Fruit fly (Drosophila melanogaster) whole organism: ENCODE data around the gene CG16772.

ENCODE experiments used
- CG8478 ChIP-seq: fragments of >200 bp; optimal IDR thresholded peaks from 2 replicates; lab custom pipeline; 2018; ENCODE audit warnings: inconsistent platforms
- Dll ChIP-seq: fragments of >200 bp; optimal IDR thresholded peaks from 2 replicates; lab custom pipeline; 2017
- EcR ChIP-seq, 2 experiments: fragments of >200 bp; optimal IDR thresholded peaks; 2 replicates each; lab custom pipeline; 2017; ENCODE audit warnings: missing biosample characterization in 2 of 2, missing genetic modification characterization in 2 of 2, missing genetic modification reagents in 2 of 2
- pan ChIP-seq: fragments of >200 bp; optimal IDR thresholded peaks from 2 replicates; lab custom pipeline; 2017
- psq ChIP-seq: fragments of >200 bp; optimal IDR thresholded peaks from 2 replicates; lab custom pipeline; 2017
- usp ChIP-seq: fragments of >200 bp; optimal IDR thresholded peaks from 2 replicates; lab custom pipeline; 2017; ENCODE audit warnings: missing biosample characterization, missing genetic modification characterization, mixed read lengths

Gene CG16772

dm6 chr2L:19941352-19941851, 21.1 kb upstream of the CG16772 start:
- TF ChIP-seq CG8478 (lab: Kevin White, UChicago) (no peak), Dll (lab: Kevin White, UChicago) (no peak), EcR (GFP tag; optimal IDR thresholded peaks at IDR 0.05; lab: Kevin White, UChicago) (no peak), usp (GFP tag; lab: Kevin White, UChicago) (no peak), psq (no peak), pan (lab: Kevin White, UChicago) (no peak)

dm6 chr2L:19942510-19942909, 20.0 kb upstream of the CG16772 start:
- TF ChIP-seq psq (no peak), usp (GFP tag; lab: Kevin White, UChicago) (no peak), EcR (GFP tag; optimal IDR thresholded peaks at IDR 0.05; lab: Kevin White, UChicago) (no peak)

dm6 chr2L:19943112-19943511, 19.4 kb upstream of the CG16772 start:
- TF ChIP-seq CG8478 (lab: Kevin White, UChicago), result no peak

DNA sequence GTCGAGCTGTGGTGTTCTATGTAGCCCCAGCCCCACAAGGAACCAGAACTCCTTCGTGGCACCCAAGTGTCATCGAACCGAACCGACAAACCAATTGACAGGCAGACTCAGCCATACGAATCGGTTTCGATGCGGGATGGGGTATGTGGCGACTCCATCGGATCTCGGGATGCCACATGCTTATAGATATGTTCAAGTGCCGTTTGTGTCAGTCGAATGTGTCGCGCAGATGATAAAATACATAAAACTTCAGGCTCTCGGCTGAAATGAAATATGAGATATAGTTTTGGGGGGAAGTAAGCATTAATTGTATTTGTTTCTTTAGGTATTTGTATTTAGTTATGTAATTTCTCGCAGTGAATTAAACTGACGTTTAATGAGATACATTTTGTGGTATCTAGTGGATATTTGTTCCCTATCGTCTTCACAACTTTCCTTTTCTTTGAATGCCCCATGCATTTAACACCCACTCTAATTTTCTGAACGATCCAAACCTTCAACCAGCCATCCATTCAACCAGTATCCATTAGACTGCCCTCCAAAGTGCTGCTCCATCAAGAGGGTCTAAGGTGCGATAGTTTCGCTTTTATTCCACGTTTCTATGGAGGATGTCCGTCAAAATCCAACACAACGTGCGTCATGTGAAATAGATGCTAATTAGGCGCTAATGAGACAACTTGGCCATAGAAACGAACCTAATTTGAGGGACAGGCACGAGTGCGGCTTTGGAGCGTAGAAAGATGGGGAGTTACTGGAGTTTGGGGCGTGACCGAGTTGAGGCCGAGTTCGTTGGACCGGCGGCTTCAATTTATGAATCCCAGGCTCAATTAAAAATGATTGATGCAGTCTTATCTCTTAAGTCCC, 17.9 kb upstream of the CG16772 start:
- no peak for TF ChIP-seq pan (lab: Kevin White, UChicago)
- TF ChIP-seq usp (GFP tag; lab: Kevin White, UChicago), result no peak
- TF ChIP-seq CG8478 (lab: Kevin White, UChicago), result no peak
- TF ChIP-seq psq, result no peak
- peak in 1 of 2 experiments; percentile 54 for TF ChIP-seq EcR (GFP tag; optimal IDR thresholded peaks at IDR 0.05; lab: Kevin White, UChicago)

- TF ChIP-seq usp (GFP tag; lab: Kevin White, UChicago), result no peak
- no peak for TF ChIP-seq Dll (lab: Kevin White, UChicago)
- no peak for TF ChIP-seq psq
- TF ChIP-seq EcR (GFP tag; optimal IDR thresholded peaks at IDR 0.05; lab: Kevin White, UChicago), result no peak
- no peak for TF ChIP-seq CG8478 (lab: Kevin White, UChicago)
- TF ChIP-seq pan (lab: Kevin White, UChicago), result no peak
These were observed 14.4 kb upstream of the CG16772 start for dm6 chr2L:19947992-19948524.

dm6 chr2L:19949600-19949999, 12.9 kb upstream of the CG16772 start:
- no peak for TF ChIP-seq usp (GFP tag; lab: Kevin White, UChicago)
- TF ChIP-seq psq, result no peak
- no peak for TF ChIP-seq EcR (GFP tag; optimal IDR thresholded peaks at IDR 0.05; lab: Kevin White, UChicago)
- TF ChIP-seq CG8478 (lab: Kevin White, UChicago), result no peak
- TF ChIP-seq Dll (lab: Kevin White, UChicago), result no peak
- TF ChIP-seq pan (lab: Kevin White, UChicago), result no peak

DNA sequence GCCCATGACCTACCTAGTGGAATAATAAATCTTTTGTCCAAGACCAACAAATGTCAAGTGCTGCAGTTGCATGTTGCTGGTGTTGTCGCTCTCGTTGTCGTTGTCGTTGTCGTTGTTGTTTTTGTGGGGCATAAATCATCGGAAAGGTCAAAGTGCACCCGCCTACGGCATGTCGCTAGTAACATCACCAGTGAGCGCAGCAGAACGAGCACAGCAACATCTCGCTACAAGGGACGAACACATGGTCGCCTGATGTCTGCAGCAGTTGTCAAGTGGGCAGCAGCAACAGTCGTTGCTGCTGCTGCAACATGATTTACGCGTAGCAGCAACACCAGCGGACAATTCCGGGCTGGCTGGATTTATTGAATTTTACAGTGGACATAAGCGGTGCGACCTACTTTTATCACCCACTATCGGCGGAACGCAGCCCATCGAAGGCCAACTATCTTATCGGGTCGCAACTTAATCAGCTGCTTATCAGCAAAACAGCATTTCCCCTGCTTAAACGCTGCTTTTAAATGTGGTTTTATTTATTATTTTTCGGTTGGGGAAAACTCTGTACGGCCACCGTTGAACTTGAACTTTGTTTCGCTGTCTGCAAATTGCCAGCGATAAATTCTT, 10.8 kb upstream of the CG16772 start:
- no peak for TF ChIP-seq pan (lab: Kevin White, UChicago)

DNA sequence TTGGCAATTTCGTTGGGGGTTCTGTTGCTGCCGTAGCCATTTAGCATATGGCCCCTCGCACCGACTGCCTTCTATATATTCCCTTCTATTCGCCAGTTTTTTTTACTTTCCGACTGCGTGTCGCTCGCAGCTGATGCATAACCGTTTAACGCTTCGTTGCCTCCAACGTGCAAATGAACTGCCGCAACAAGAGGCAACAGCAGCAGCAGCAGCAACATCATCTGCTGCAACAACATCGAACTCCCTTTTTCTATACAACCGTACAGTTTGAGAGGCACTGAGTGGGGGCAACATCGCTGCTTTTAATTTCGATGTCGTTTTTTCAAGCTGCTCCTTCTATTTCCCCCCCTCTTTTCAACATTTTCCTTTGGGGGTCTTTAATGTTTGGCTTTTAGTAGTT, 10.3 kb upstream of the CG16772 start:
- no peak for TF ChIP-seq Dll (lab: Kevin White, UChicago)
- TF ChIP-seq psq, result no peak

DNA sequence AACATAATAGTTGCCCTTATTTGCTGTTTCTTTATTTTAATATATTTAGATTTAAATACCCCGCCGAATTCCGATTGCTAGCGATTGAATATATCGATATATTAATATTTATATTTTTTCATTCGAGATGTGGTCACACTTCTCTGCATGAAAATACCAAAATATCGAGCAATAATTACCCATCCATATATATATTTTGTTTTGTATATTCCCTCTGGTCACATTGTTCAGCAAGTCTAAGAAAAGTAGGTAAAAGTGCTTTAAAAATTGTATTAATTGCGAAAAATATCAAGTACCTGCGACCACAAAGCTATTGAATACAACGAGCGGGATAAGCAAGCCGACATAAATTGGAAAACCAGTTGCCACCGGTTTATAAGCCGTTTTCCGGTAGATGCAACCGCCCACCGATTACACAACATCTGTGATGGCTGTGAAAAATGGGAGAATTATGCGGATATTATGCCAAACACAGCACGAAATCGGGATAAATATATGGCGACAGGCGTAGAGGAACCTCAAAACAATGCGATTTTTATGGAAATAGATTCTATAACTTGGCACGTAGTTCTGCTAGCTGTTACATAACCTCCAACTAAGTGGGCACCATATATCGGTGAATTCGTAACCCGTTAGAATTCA, 3.8 kb upstream of the CG16772 start, which contains the start of gene COX4:
COX4 (plus strand) TSS at position 194 of the 642 bp plus-strand sequence.
- no peak for TF ChIP-seq EcR (GFP tag; optimal IDR thresholded peaks at IDR 0.05; lab: Kevin White, UChicago)

DNA sequence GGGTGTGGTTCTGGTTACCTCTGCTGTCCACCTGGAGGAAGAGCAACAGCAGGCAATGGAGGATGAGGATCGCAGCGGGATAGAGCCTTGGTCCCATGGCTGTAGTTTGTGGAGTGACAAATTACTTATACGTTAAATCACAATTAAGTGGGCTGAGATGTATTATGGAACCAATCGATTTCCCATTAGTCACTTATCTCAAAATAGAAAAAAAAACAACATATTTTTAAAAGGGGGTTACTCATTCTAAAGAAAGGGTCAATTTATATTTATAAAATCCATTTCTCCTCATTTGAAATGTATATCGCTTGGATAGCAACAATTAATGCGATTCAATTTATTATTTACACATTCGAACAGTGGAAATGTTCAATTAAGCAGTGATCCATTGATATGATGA, 1.5 kb upstream of the CG16772 start, which contains the start of gene CG34051:
CG34051 (minus strand) TSS at position 101 of the 400 bp plus-strand sequence.
- no peak for TF ChIP-seq CG8478 (lab: Kevin White, UChicago)
- no peak for TF ChIP-seq usp (GFP tag; lab: Kevin White, UChicago)
- TF ChIP-seq Dll (lab: Kevin White, UChicago), result no peak

- TF ChIP-seq Dll (lab: Kevin White, UChicago), result no peak
- no peak for TF ChIP-seq usp (GFP tag; lab: Kevin White, UChicago)
- TF ChIP-seq psq, result no peak
- no peak for TF ChIP-seq pan (lab: Kevin White, UChicago)
- TF ChIP-seq EcR (GFP tag; optimal IDR thresholded peaks at IDR 0.05; lab: Kevin White, UChicago), result no peak
- no peak for TF ChIP-seq CG8478 (lab: Kevin White, UChicago)
These were observed 894 bp upstream of the CG16772 start, which contains the start of gene CG42866 for dm6 chr2L:19961585-19961984. Gene CG42866, minus strand, starts transcription at chr2L:19961685.

- TF ChIP-seq EcR (GFP tag; optimal IDR thresholded peaks at IDR 0.05; lab: Kevin White, UChicago), result no peak
- TF ChIP-seq Dll (lab: Kevin White, UChicago), result no peak
- no peak for TF ChIP-seq pan (lab: Kevin White, UChicago)
- no peak for TF ChIP-seq usp (GFP tag; lab: Kevin White, UChicago)
- TF ChIP-seq CG8478 (lab: Kevin White, UChicago), result no peak
- no peak for TF ChIP-seq psq
These were observed 1.4 kb downstream of the CG16772 start, which contains the start of gene CG10680 for dm6 chr2L:19963836-19964235. Gene CG10680, plus strand, starts transcription at chr2L:19964136.
